Fruit fly (Drosophila melanogaster): ENCODE data around the gene Hmt-1.

The Hmt-1 gene

dm6 chr3R:15872829-15873440 lies 15.7 kb upstream of the Hmt-1 start (continued):
- TF ChIP-seq Meics (GFP tag; optimal IDR thresholded peaks at IDR 0.05) (no peak), oc (tag; optimal IDR thresholded peaks at IDR 0.05) (peak; percentile 56), CG43689 (GFP tag; IDR thresholded peaks at IDR 0.05) (no peak), eyg (GFP tag; optimal IDR thresholded peaks at IDR 0.05) (no peak), Dip2 (GFP tag; IDR thresholded peaks at IDR 0.05) (no peak), pho (GFP tag; optimal IDR thresholded peaks at IDR 0.05) (no peak), CG1233 (GFP tag; optimal IDR thresholded peaks at IDR 0.05) (no peak), slp2 (GFP tag; optimal IDR thresholded peaks at IDR 0.05) (no peak), pum (GFP tag; optimal IDR thresholded peaks at IDR 0.05) (no peak), z (GFP tag; IDR thresholded peaks at IDR 0.05) (no peak), CG17385 (GFP tag; optimal IDR thresholded peaks at IDR 0.05) (no peak), esg (GFP tag; conservative IDR thresholded peaks at IDR 0.05) (no peak)

dm6 chr3R:15859896-15860295 lies 2.6 kb upstream of the Hmt-1 start, which contains the start of gene CG9632:
Gene CG9632, plus strand, starts transcription at chr3R:15860196.
- TF ChIP-seq CG2678 (tag; optimal IDR thresholded peaks at IDR 0.05) = no peak

- TF ChIP-seq Jarid2 (GFP tag; optimal IDR thresholded peaks at IDR 0.05) = peak; percentile 25
- TF ChIP-seq sr (GFP tag; IDR thresholded peaks at IDR 0.05) = no peak
- TF ChIP-seq Ets65A (GFP tag) = peak; percentile 34
- TF ChIP-seq CG14965 (GFP tag; optimal IDR thresholded peaks at IDR 0.05; ENCODE audit: borderline replicate concordance) = no peak
- TF ChIP-seq HLH54F (GFP tag; optimal IDR thresholded peaks at IDR 0.05) = no peak
- TF ChIP-seq BtbVII (GFP tag; optimal IDR thresholded peaks at IDR 0.05) = no peak
- TF ChIP-seq CG3163 (GFP tag; optimal IDR thresholded peaks at IDR 0.05) = no peak
- peak; percentile 6 for TF ChIP-seq ftz-f1 (GFP tag; optimal IDR thresholded peaks at IDR 0.05)
- no peak for TF ChIP-seq Aef1 (GFP tag; IDR thresholded peaks at IDR 0.05)
- peak; percentile 29 for TF ChIP-seq CG34376 (GFP tag; optimal IDR thresholded peaks at IDR 0.05)
- TF ChIP-seq CG10267 (tag; optimal IDR thresholded peaks at IDR 0.05) = no peak
- TF ChIP-seq jigr1 (GFP tag; IDR thresholded peaks at IDR 0.05) = no peak
- TF ChIP-seq CG17361 (GFP tag; IDR thresholded peaks at IDR 0.05) = no peak
Measured at dm6 chr3R:15853347-15853746, 3.9 kb downstream of the Hmt-1 start, which contains the start of gene cv-d. Gene cv-d, minus strand, starts transcription at chr3R:15853581.

- TF ChIP-seq pnt (GFP tag; optimal IDR thresholded peaks at IDR 0.05) (no peak), CG9215 (GFP tag; IDR thresholded peaks at IDR 0.05) (no peak), crp (GFP tag; optimal IDR thresholded peaks at IDR 0.05) (no peak), amos (GFP tag; IDR thresholded peaks at IDR 0.05; ENCODE audit: partially characterized antibody) (no peak), Spps (tag; optimal IDR thresholded peaks at IDR 0.05) (no peak), gsb (GFP tag; IDR thresholded peaks at IDR 0.05) (no peak), ham (GFP tag; IDR thresholded peaks at IDR 0.05) (0 out of 2 replicates have a peak, but pooled peaks have one; percentile 12), CG8944 (GFP tag; optimal IDR thresholded peaks at IDR 0.05) (no peak), CG12744 (GFP tag; optimal IDR thresholded peaks at IDR 0.05) (no peak), Poxn (GFP tag; IDR thresholded peaks at IDR 0.05) (no peak), HLH54F (GFP tag; optimal IDR thresholded peaks at IDR 0.05) (no peak), CG15514 (GFP tag; optimal IDR thresholded peaks at IDR 0.05) (no peak), CG1832 (GFP tag; optimal IDR thresholded peaks at IDR 0.05) (peak; percentile 24), Trl (optimal IDR thresholded peaks at IDR 0.05) (peak; percentile 4 to 14), Trl (GFP tag; optimal IDR thresholded peaks at IDR 0.05) (no peak), CG34376 (GFP tag; optimal IDR thresholded peaks at IDR 0.05) (peak; percentile 89), luna (GFP tag; optimal IDR thresholded peaks at IDR 0.05) (no peak), CG15479 (GFP tag; optimal IDR thresholded peaks at IDR 0.05) (peak; percentile 16), CG4854 (GFP tag; optimal IDR thresholded peaks at IDR 0.05) (no peak), unc-4 (GFP tag; IDR thresholded peaks at IDR 0.05; ENCODE audit: partially characterized antibody) (no peak), tio (GFP tag; optimal IDR thresholded peaks at IDR 0.05) (no peak), Dbx (GFP tag; IDR thresholded peaks at IDR 0.05) (no peak), ara (GFP tag; IDR thresholded peaks at IDR 0.05) (no peak), Ravus (GFP tag; IDR thresholded peaks at IDR 0.05) (no peak)
Measured at dm6 chr3R:15851912-15852311, 5.4 kb downstream of the Hmt-1 start.
